Worm (Caenorhabditis elegans) whole organism, early embryonic: ENCODE data around the gene ZK622.1.

Experiments
- B0310.2 ChIP-seq: sonication (generic microtip); optimal IDR thresholded peaks from 2 replicates; lab custom pipeline; 2016; ENCODE audit warnings: mild to moderate bottlenecking, missing genetic modification characterization, missing compliant biosample characterization
- ama-1 ChIP-seq: fragments of 150-350 bp; optimal IDR thresholded peaks from 2 replicates; lab custom pipeline; 2014
- flt-1 ChIP-seq: fragments of 200-800 bp; sonication (Bioruptor generic); IDR thresholded peaks from 2 replicates; pipeline ENCODE4 v1.3.6; 2022; ENCODE audit warnings: missing genetic modification characterization, missing compliant biosample characterization
- hmg-4 ChIP-seq: fragments of 200-800 bp; sonication (Bioruptor generic); optimal IDR thresholded peaks from 2 replicates; lab custom pipeline; 2018; ENCODE audit warnings: mild to moderate bottlenecking, missing genetic modification characterization, missing compliant biosample characterization
- hnd-1 ChIP-seq: sonication (generic microtip); optimal IDR thresholded peaks from 2 replicates; lab custom pipeline; 2016; ENCODE audit warnings: missing genetic modification characterization, missing compliant biosample characterization
- scrt-1 ChIP-seq: fragments of 200-800 bp; sonication (Bioruptor generic); IDR thresholded peaks from 2 replicates; pipeline ENCODE4 v1.3.6; 2022; ENCODE audit warnings: missing genetic modification characterization, missing compliant biosample characterization
- tbx-11 ChIP-seq: fragments of 200-800 bp; sonication (Bioruptor generic); IDR thresholded peaks from 2 replicates; pipeline ENCODE4 v1.3.6; 2022; ENCODE audit warnings: missing genetic modification characterization, missing compliant biosample characterization

- TF ChIP-seq hnd-1 (tag; lab: Kevin White, UChicago), result no peak
- no peak for TF ChIP-seq scrt-1 (GFP tag; lab: Robert Waterston, UW)
- TF ChIP-seq ama-1, result no peak
- no peak for TF ChIP-seq flt-1 (GFP tag; lab: Robert Waterston, UW)
- no peak for TF ChIP-seq B0310.2 (tag; lab: Kevin White, UChicago)
- no peak for TF ChIP-seq tbx-11 (GFP tag; lab: Robert Waterston, UW)
- no peak for TF ChIP-seq hmg-4 (GFP tag; lab: Kevin White, UChicago)
Measured at ce11 chrII:5339547-5339946, 45.9 kb downstream of the ZK622.1 start.
